Fruit fly (Drosophila melanogaster) whole organism, embryonic: ENCODE data around the gene Tnpo-SR.

ENCODE experiments used
- Ada2b ChIP-seq: fragments of 200-800 bp; sonication (Bioruptor generic); IDR thresholded peaks from 2 replicates; pipeline ENCODE4 v1.3.6; 2022; ENCODE audit warnings: missing biosample characterization, missing genetic modification characterization
- Aef1 ChIP-seq: fragments of 200-800 bp; sonication (Bioruptor generic); IDR thresholded peaks from 3 replicates; pipeline ENCODE4 v1.3.6; 2022; ENCODE audit warnings: missing biosample characterization, missing genetic modification characterization
- BEAF-32 ChIP-seq: fragments of 200-800 bp; sonication (Bioruptor generic); optimal IDR thresholded peaks from 3 replicates; lab custom pipeline; 2017; ENCODE audit warnings: missing biosample characterization, missing genetic modification characterization, mild to moderate bottlenecking, moderate library complexity, missing genetic modification reagents
- Bdp1 ChIP-seq: fragments of 200-800 bp; sonication (Bioruptor generic); optimal IDR thresholded peaks from 3 replicates; lab custom pipeline; 2016; ENCODE audit warnings: missing biosample characterization, missing genetic modification characterization
- CG10366 ChIP-seq: fragments of 200-800 bp; sonication (Bioruptor generic); IDR thresholded peaks from 2 replicates; pipeline ENCODE4 v1.3.6; 2022; ENCODE audit warnings: missing biosample characterization, missing genetic modification characterization
- CG10543 ChIP-seq: fragments of 200-800 bp; sonication (Bioruptor generic); optimal IDR thresholded peaks from 3 replicates; lab custom pipeline; 2017; ENCODE audit warnings: missing biosample characterization, mild to moderate bottlenecking, missing genetic modification characterization, moderate library complexity
- CG12071 ChIP-seq: fragments of 200-800 bp; sonication (Bioruptor generic); optimal IDR thresholded peaks from 3 replicates; lab custom pipeline; 2018; ENCODE audit warnings: missing biosample characterization, mild to moderate bottlenecking, missing genetic modification characterization
- CG12219 ChIP-seq: fragments of 200-800 bp; sonication (Bioruptor generic); optimal IDR thresholded peaks from 3 replicates; lab custom pipeline; 2018; ENCODE audit warnings: missing biosample characterization, mild to moderate bottlenecking, missing genetic modification characterization
- CG15514 ChIP-seq: fragments of 200-800 bp; sonication (Bioruptor generic); optimal IDR thresholded peaks from 3 replicates; lab custom pipeline; 2017; ENCODE audit warnings: missing biosample characterization, missing genetic modification characterization, mild to moderate bottlenecking, moderate library complexity, missing genetic modification reagents
- CG17829 ChIP-seq: fragments of 200-800 bp; optimal IDR thresholded peaks from 2 replicates; lab custom pipeline; 2019; ENCODE audit warnings: missing biosample characterization, mild to moderate bottlenecking, missing genetic modification characterization, moderate library complexity
- CG1792 ChIP-seq: fragments of 200-800 bp; sonication (Bioruptor generic); optimal IDR thresholded peaks from 2 replicates; lab custom pipeline; 2016; ENCODE audit warnings: missing biosample characterization, missing genetic modification characterization
- CG2120 ChIP-seq: fragments of 200-800 bp; sonication (Bioruptor generic); optimal IDR thresholded peaks from 3 replicates; lab custom pipeline; 2016; ENCODE audit warnings: missing biosample characterization, missing genetic modification characterization
- CG2129 ChIP-seq: fragments of 200-800 bp; sonication (Bioruptor generic); IDR thresholded peaks from 2 replicates; pipeline ENCODE4 v1.3.6; 2022; ENCODE audit warnings: missing biosample characterization, missing genetic modification characterization; ENCODE audit not compliant: partially characterized antibody
- CG2199 ChIP-seq: fragments of 200-800 bp; sonication (Bioruptor generic); IDR thresholded peaks from 3 replicates; pipeline ENCODE4 v1.3.6; 2022; ENCODE audit warnings: missing biosample characterization, missing genetic modification characterization
- CG3407 ChIP-seq: fragments of 200-800 bp; sonication (Bioruptor generic); optimal IDR thresholded peaks from 2 replicates; lab custom pipeline; 2018; ENCODE audit warnings: missing biosample characterization, mild to moderate bottlenecking, missing genetic modification characterization
- CG34422 ChIP-seq: fragments of 200-800 bp; sonication (Bioruptor generic); IDR thresholded peaks from 3 replicates; pipeline ENCODE4 v1.3.6; 2022; ENCODE audit warnings: missing biosample characterization, missing genetic modification characterization
- CG4328 ChIP-seq: fragments of 200-800 bp; sonication (Bioruptor generic); optimal IDR thresholded peaks from 3 replicates; lab custom pipeline; 2017; ENCODE audit warnings: missing biosample characterization, missing genetic modification reagents, missing genetic modification characterization
- CG4404 ChIP-seq: fragments of 200-800 bp; sonication (Bioruptor generic); IDR thresholded peaks from 2 replicates; pipeline ENCODE4 v1.3.6; 2022; ENCODE audit warnings: missing biosample characterization, missing genetic modification characterization
- CG6175 ChIP-seq: fragments of 200-800 bp; sonication (Bioruptor generic); IDR thresholded peaks from 3 replicates; pipeline ENCODE4 v1.3.6; 2022; ENCODE audit warnings: missing biosample characterization, missing genetic modification characterization
- CG6272 ChIP-seq: fragments of 200-800 bp; sonication (Bioruptor generic); IDR thresholded peaks from 2 replicates; pipeline ENCODE4 v1.3.6; 2022; ENCODE audit warnings: missing biosample characterization, missing genetic modification characterization
- CG7987 ChIP-seq: fragments of 200-800 bp; sonication (Bioruptor generic); optimal IDR thresholded peaks from 2 replicates; lab custom pipeline; 2018; ENCODE audit warnings: missing biosample characterization, mild to moderate bottlenecking, missing genetic modification characterization, moderate library complexity
- CG8089 ChIP-seq: fragments of 200-800 bp; sonication (Bioruptor generic); optimal IDR thresholded peaks from 3 replicates; lab custom pipeline; 2016; ENCODE audit warnings: missing biosample characterization, missing genetic modification characterization
- CG9797 ChIP-seq: fragments of 200-800 bp; sonication (Bioruptor generic); optimal IDR thresholded peaks from 3 replicates; lab custom pipeline; 2018; ENCODE audit warnings: missing biosample characterization, mild to moderate bottlenecking, missing genetic modification characterization
- ERR ChIP-seq: fragments of 200-800 bp; sonication (Bioruptor generic); optimal IDR thresholded peaks from 2 replicates; lab custom pipeline; 2016; ENCODE audit warnings: missing biosample characterization, missing genetic modification characterization
- Gug ChIP-seq: fragments of 200-800 bp; sonication (Bioruptor generic); IDR thresholded peaks from 4 replicates; pipeline ENCODE4 v1.3.6; 2022; ENCODE audit warnings: missing biosample characterization, missing genetic modification characterization
- MESR4 ChIP-seq: fragments of 200-800 bp; sonication (Bioruptor generic); optimal IDR thresholded peaks from 2 replicates; lab custom pipeline; 2018; ENCODE audit warnings: missing biosample characterization, mild to moderate bottlenecking, missing genetic modification characterization, moderate library complexity
- Med ChIP-seq: fragments of 200-800 bp; sonication (Bioruptor generic); peaks from one replicate; lab custom pipeline; 2016; ENCODE audit warnings: missing biosample characterization, missing genetic modification characterization, mild to moderate bottlenecking, inconsistent platforms, moderate library complexity
- Mes4 ChIP-seq: fragments of 200-800 bp; sonication (Bioruptor generic); optimal IDR thresholded peaks from 2 replicates; lab custom pipeline; 2016; ENCODE audit warnings: missing biosample characterization, missing genetic modification characterization
- Mrtf ChIP-seq: fragments of 200-800 bp; sonication (Bioruptor generic); IDR thresholded peaks from 3 replicates; pipeline ENCODE4 v1.3.6; 2022; ENCODE audit warnings: missing biosample characterization, missing genetic modification characterization
- Myb ChIP-seq: fragments of 200-800 bp; sonication (Bioruptor generic); optimal IDR thresholded peaks from 2 replicates; lab custom pipeline; 2016; ENCODE audit warnings: missing biosample characterization, missing genetic modification characterization
- NFAT ChIP-seq: fragments of 200-800 bp; sonication (Bioruptor generic); IDR thresholded peaks from 2 replicates; pipeline ENCODE4 v1.3.6; 2022; ENCODE audit warnings: missing biosample characterization, missing genetic modification characterization
- Nf-YC ChIP-seq: fragments of 200-800 bp; optimal IDR thresholded peaks from 3 replicates; lab custom pipeline; 2019; ENCODE audit warnings: missing biosample characterization, mild to moderate bottlenecking, missing genetic modification characterization, moderate library complexity
- Oaz ChIP-seq: fragments of 200-800 bp; sonication (Bioruptor generic); IDR thresholded peaks from 2 replicates; pipeline ENCODE4 v1.3.6; 2022; ENCODE audit warnings: missing biosample characterization, missing genetic modification characterization
- Oli ChIP-seq: fragments of 200-800 bp; sonication (Bioruptor generic); optimal IDR thresholded peaks from 2 replicates; lab custom pipeline; 2018; ENCODE audit warnings: missing biosample characterization, mild to moderate bottlenecking, missing genetic modification characterization, moderate library complexity
- Sry-δ ChIP-seq: fragments of 200-800 bp; sonication (Bioruptor generic); optimal IDR thresholded peaks from 2 replicates; lab custom pipeline; 2016; ENCODE audit warnings: missing biosample characterization, missing genetic modification characterization
- Xbp1 ChIP-seq: fragments of 200-800 bp; sonication (Bioruptor generic); optimal IDR thresholded peaks from 3 replicates; lab custom pipeline; 2016; ENCODE audit warnings: missing biosample characterization, mild to moderate bottlenecking, missing genetic modification characterization
- aop ChIP-seq: fragments of 200-800 bp; sonication (Bioruptor generic); IDR thresholded peaks from 2 replicates; pipeline ENCODE4 v1.3.6; 2022; ENCODE audit warnings: missing biosample characterization, missing genetic modification characterization
- ems ChIP-seq: fragments of 200-800 bp; sonication (Bioruptor generic); optimal IDR thresholded peaks from 3 replicates; lab custom pipeline; 2016; ENCODE audit warnings: missing biosample characterization, missing genetic modification characterization
- fd64A ChIP-seq: fragments of 200-800 bp; sonication (Bioruptor generic); optimal IDR thresholded peaks from 3 replicates; lab custom pipeline; 2018; ENCODE audit warnings: missing biosample characterization, mild to moderate bottlenecking, missing genetic modification characterization
- kah ChIP-seq: fragments of 200-800 bp; sonication (Bioruptor generic); optimal IDR thresholded peaks from 2 replicates; lab custom pipeline; 2018; ENCODE audit warnings: missing biosample characterization, mild to moderate bottlenecking, missing genetic modification characterization
- odd ChIP-seq: fragments of 200-800 bp; sonication (Bioruptor generic); optimal IDR thresholded peaks from 2 replicates; lab custom pipeline; 2017; ENCODE audit warnings: missing biosample characterization, mild to moderate bottlenecking, missing genetic modification characterization
- pb ChIP-seq: fragments of 200-800 bp; sonication (Bioruptor generic); optimal IDR thresholded peaks from 3 replicates; lab custom pipeline; 2016; ENCODE audit warnings: missing biosample characterization, missing genetic modification characterization
- pfk ChIP-seq: fragments of 200-800 bp; sonication (Bioruptor generic); optimal IDR thresholded peaks from 2 replicates; lab custom pipeline; 2018; ENCODE audit warnings: missing biosample characterization, mild to moderate bottlenecking, missing genetic modification characterization, moderate library complexity
- ranshi ChIP-seq: fragments of 200-800 bp; sonication (Bioruptor generic); IDR thresholded peaks from 2 replicates; pipeline ENCODE4 v1.3.6; 2022; ENCODE audit warnings: missing biosample characterization, missing genetic modification characterization
- sc ChIP-seq, 3 experiments: fragments of >200 bp in 2 of 3; fragments of 200-800 bp in 1 of 3; sonication (Bioruptor generic) in 1 of 3; optimal IDR thresholded peaks; 2 replicates in 2 of 3; 3 replicates in 1 of 3; lab custom pipeline; 2017; ENCODE audit warnings: mild to moderate bottlenecking in 1 of 3, missing biosample characterization in 1 of 3, missing genetic modification characterization in 1 of 3, missing genetic modification reagents in 1 of 3
- sens ChIP-seq: fragments of 200-800 bp; sonication (Bioruptor generic); peaks from one replicate; lab custom pipeline; 2016; ENCODE audit warnings: missing biosample characterization, missing genetic modification characterization
- shn ChIP-seq: fragments of 200-800 bp; sonication (Bioruptor generic); optimal IDR thresholded peaks from 3 replicates; lab custom pipeline; 2016; ENCODE audit warnings: missing biosample characterization, missing genetic modification characterization
- usp ChIP-seq: fragments of >200 bp; optimal IDR thresholded peaks from 2 replicates; lab custom pipeline; 2017; ENCODE audit warnings: missing biosample characterization, missing genetic modification characterization
- wek ChIP-seq: fragments of 200-800 bp; sonication (Bioruptor generic); optimal IDR thresholded peaks from 3 replicates; lab custom pipeline; 2018; ENCODE audit warnings: missing biosample characterization, mild to moderate bottlenecking, missing genetic modification characterization, moderate library complexity

Tnpo-SR gene

DNA sequence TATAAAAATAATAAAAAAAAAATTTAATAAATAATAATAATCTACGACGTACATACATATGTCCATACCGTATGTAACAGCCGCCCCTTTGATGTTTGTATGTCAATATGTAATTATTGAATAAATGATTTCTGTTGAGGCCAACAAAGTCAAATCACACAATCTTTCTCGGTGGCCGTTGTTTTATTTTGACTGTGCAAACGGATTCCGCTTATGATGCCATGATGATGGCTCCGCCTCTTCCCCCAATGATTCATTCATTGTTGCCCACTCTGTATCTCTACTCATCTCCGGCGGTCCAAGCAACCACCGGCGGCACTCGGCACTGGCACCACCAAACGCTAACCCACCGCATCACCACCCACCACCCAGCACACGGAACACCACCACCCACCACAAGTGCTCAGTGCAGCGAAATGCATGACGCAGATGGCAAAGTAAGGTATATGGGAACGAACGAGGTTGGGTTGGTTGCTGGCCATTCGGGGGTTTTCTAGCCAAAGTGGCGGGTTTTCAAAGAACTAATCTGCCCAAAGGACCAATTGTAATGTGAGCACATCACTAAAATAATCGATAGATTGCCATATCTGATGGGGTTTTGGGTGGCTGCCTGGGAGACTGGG is 10.5 kb upstream of the Tnpo-SR start (continued):
- TF ChIP-seq CG12071 (GFP tag; lab: Kevin White, UChicago) (peak; percentile 52), Gug (0 out of 4 replicates have a peak, but pooled peaks have one; percentile 40), ERR (GFP tag; lab: Kevin White, UChicago) (peak; percentile 13), fd64A (GFP tag; lab: Kevin White, UChicago) (peak; percentile 56), CG10543 (GFP tag; lab: Kevin White, UChicago) (peak; percentile 1), shn (GFP tag; lab: Kevin White, UChicago) (peak; percentile 23), odd (peak; percentile 26), BEAF-32 (GFP tag; lab: Kevin White, UChicago) (peak; percentile 39), Med (GFP tag; lab: Kevin White, UChicago) (peak; percentile 61), CG6272 (GFP tag; lab: Robert Waterston, UW) (0 out of 2 replicates have a peak, but pooled peaks have one; percentile 42), CG15514 (peak; percentile 25), CG2120 (GFP tag; lab: Kevin White, UChicago) (peak; percentile 53), aop (GFP tag; lab: Robert Waterston, UW) (no peak), sens (GFP tag; lab: Kevin White, UChicago) (peak; percentile 66), Oli (tag; lab: Kevin White, UChicago) (no peak), CG12219 (peak; percentile 3), kah (GFP tag; lab: Kevin White, UChicago) (peak; percentile 37), CG1792 (no peak), CG7987 (GFP tag; lab: Kevin White, UChicago) (peak; percentile 5), CG4404 (GFP tag; lab: Robert Waterston, UW) (no peak), Myb (peak; percentile 43), CG6175 (GFP tag; lab: Robert Waterston, UW) (no peak), CG9797 (peak; percentile 12), Aef1 (GFP tag; lab: Robert Waterston, UW) (no peak), MESR4 (GFP tag; lab: Kevin White, UChicago) (peak; percentile 17), usp (GFP tag; lab: Kevin White, UChicago) (no peak), wek (GFP tag; lab: Kevin White, UChicago) (peak; percentile 47), Sry-δ (GFP tag; lab: Kevin White, UChicago) (peak; percentile 51), Oaz (GFP tag; lab: Robert Waterston, UW) (no peak), CG2199 (GFP tag; lab: Robert Waterston, UW) (no peak), Mrtf (GFP tag; lab: Robert Waterston, UW) (no peak), ems (GFP tag; lab: Kevin White, UChicago) (no peak)
- TF ChIP-seq, all 482 proteins: peak for 47

DNA sequence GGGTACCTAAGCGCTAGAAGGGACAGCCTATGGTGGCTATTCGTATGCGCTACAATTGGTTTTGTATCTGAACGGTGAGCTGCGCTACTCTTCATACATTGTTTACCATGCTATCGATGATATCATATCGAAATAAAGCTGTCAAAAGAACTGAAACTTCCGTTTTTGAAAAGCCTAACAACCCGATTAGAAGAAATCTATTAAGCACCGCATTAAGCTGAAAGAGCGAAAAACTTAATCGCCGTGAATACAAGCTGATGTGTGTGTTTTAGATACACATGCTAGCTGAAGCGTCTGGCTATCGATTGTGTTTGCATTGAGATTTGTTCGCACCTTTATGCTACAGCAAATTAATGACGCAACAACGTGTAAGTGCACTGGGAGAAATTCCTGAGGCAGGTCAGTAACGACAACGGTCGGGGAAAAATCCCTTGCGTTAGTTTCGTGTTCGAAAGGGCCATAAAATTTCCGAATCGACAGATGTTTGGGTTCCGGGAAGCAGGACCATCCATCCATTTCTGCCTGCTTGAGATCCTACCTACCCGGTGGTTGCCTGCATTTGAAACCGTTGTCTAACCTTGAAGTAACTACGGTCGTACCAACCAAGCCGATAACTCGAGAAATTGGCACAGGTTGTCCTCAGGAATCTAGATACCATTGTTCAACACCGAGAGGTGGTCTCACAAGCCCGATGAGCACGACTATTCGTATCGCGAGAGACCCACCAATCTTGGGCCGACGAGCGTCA is 9.2 kb upstream of the Tnpo-SR start:
- peak; percentile 73 for TF ChIP-seq CG8089
- TF ChIP-seq NFAT, result no peak
- TF ChIP-seq Ada2b (GFP tag; lab: Robert Waterston, UW), result no peak
- TF ChIP-seq Mes4 (GFP tag; lab: Kevin White, UChicago), result peak; percentile 74
- TF ChIP-seq Bdp1 (GFP tag; lab: Kevin White, UChicago), result peak; percentile 53
- no peak for TF ChIP-seq CG10366 (GFP tag; lab: Robert Waterston, UW)
- TF ChIP-seq Nf-YC (tag; lab: Kevin White, UChicago), result peak; percentile 65
- peak; percentile 42 for TF ChIP-seq CG3407 (GFP tag; lab: Kevin White, UChicago)
- TF ChIP-seq pfk (GFP tag; lab: Kevin White, UChicago), result peak; percentile 9
- peak; percentile 71 for TF ChIP-seq pb (GFP tag; lab: Kevin White, UChicago)
- no peak for TF ChIP-seq ranshi (GFP tag; lab: Robert Waterston, UW)
- no peak for TF ChIP-seq CG34422 (GFP tag; lab: Robert Waterston, UW)
- TF ChIP-seq CG2129, result no peak
- TF ChIP-seq CG4328 (GFP tag; lab: Kevin White, UChicago), result peak; percentile 30
- peak; percentile 45 for TF ChIP-seq Sry-δ (GFP tag; lab: Kevin White, UChicago)
- peak; percentile 84 for TF ChIP-seq CG10543 (GFP tag; lab: Kevin White, UChicago)
- TF ChIP-seq sc (optimal IDR thresholded peaks at IDR 0.05; lab: Kevin White, UChicago), result no peak
- peak; percentile 49 for TF ChIP-seq sc (GFP tag; optimal IDR thresholded peaks at IDR 0.05; lab: Kevin White, UChicago)
- peak; percentile 83 for TF ChIP-seq CG17829 (tag; lab: Kevin White, UChicago)
- peak; percentile 74 for TF ChIP-seq Xbp1 (GFP tag; lab: Kevin White, UChicago)
